Worm (Caenorhabditis elegans): ENCODE results near the gene F53F4.12.

ce11 chrV:13609806-13610205 lies 16.0 kb upstream of the F53F4.12 start:
- no peak for TF ChIP-seq cog-1 (tag; optimal IDR thresholded peaks at IDR 0.05)
- TF ChIP-seq med-1 (GFP tag; optimal IDR thresholded peaks at IDR 0.05; ENCODE audit: insufficient read depth) = no peak
- no peak for TF ChIP-seq ztf-29 (GFP tag; IDR thresholded peaks at IDR 0.05)
- no peak for TF ChIP-seq flt-1 (GFP tag; IDR thresholded peaks at IDR 0.05)
- TF ChIP-seq klf-2 (GFP tag; conservative IDR thresholded peaks at IDR 0.05) = no peak
- TF ChIP-seq ztf-23 (GFP tag; IDR thresholded peaks at IDR 0.05) = no peak

Data from whole organism, midembryonic.